Worm (Caenorhabditis elegans) whole organism, L1 larva: Measurements from ENCODE around the gene F08D12.7.

Experiments used
- C16A3.4 ChIP-seq: fragments of 150-350 bp; optimal IDR thresholded peaks from 2 replicates; lab custom pipeline; 2014; ENCODE audit warnings: missing biosample characterization, missing genetic modification characterization
- F16B12.6 ChIP-seq: fragments of 150-350 bp; optimal IDR thresholded peaks from 2 replicates; lab custom pipeline; 2014; ENCODE audit warnings: missing biosample characterization, missing genetic modification characterization
- aha-1 ChIP-seq: fragments of 150-350 bp; optimal IDR thresholded peaks from 2 replicates; lab custom pipeline; 2014; ENCODE audit warnings: missing biosample characterization, missing genetic modification characterization
- alr-1 ChIP-seq: fragments of 200-800 bp; sonication (Bioruptor generic); optimal IDR thresholded peaks from 2 replicates; lab custom pipeline; 2018; ENCODE audit warnings: borderline replicate concordance, mild to moderate bottlenecking, missing genetic modification characterization, missing compliant biosample characterization
- ama-1 ChIP-seq: fragments of 150-350 bp; optimal IDR thresholded peaks from 2 replicates; lab custom pipeline; 2014
- ceh-63 ChIP-seq: fragments of 200-800 bp; sonication (Bioruptor generic); optimal IDR thresholded peaks from 2 replicates; lab custom pipeline; 2018; ENCODE audit warnings: mild to moderate bottlenecking, missing genetic modification characterization, missing compliant biosample characterization
- ceh-90 ChIP-seq: sonication (generic microtip); optimal IDR thresholded peaks from 2 replicates; lab custom pipeline; 2016; ENCODE audit warnings: missing genetic modification characterization, missing compliant biosample characterization
- dpl-1 ChIP-seq, 3 experiments: fragments of 150-350 bp in 2 of 3; sonication (generic microtip) in 1 of 3; optimal IDR thresholded peaks; 2 replicates each; lab custom pipeline; 2014 to 2017; ENCODE audit warnings: missing biosample characterization in 3 of 3, missing genetic modification characterization in 3 of 3, missing genetic modification reagents in 3 of 3
- dsc-1 ChIP-seq: sonication (generic microtip); optimal IDR thresholded peaks from 2 replicates; lab custom pipeline; 2016; ENCODE audit warnings: mild to moderate bottlenecking, missing genetic modification characterization, missing compliant biosample characterization
- ets-5 ChIP-seq: fragments of 200-800 bp; sonication (Bioruptor generic); IDR thresholded peaks from 2 replicates; pipeline ENCODE4 v1.3.6; 2022; ENCODE audit warnings: missing genetic modification characterization, missing compliant biosample characterization
- fkh-10 ChIP-seq: sonication (generic microtip); optimal IDR thresholded peaks from 2 replicates; lab custom pipeline; 2017; ENCODE audit warnings: missing biosample characterization, missing genetic modification reagents, missing genetic modification characterization
- fos-1 ChIP-seq: fragments of 150-350 bp; optimal IDR thresholded peaks from 2 replicates; lab custom pipeline; 2014; ENCODE audit warnings: missing biosample characterization, missing genetic modification characterization
- hlh-4 ChIP-seq: sonication (generic microtip); optimal IDR thresholded peaks from 2 replicates; lab custom pipeline; 2016; ENCODE audit warnings: mild to moderate bottlenecking, missing genetic modification characterization, missing compliant biosample characterization
- hpl-2 ChIP-seq: fragments of 150-350 bp; optimal IDR thresholded peaks from 2 replicates; lab custom pipeline; 2014; ENCODE audit warnings: missing biosample characterization, missing genetic modification reagents, missing genetic modification characterization
- irx-1 ChIP-seq: sonication (generic microtip); optimal IDR thresholded peaks from 2 replicates; lab custom pipeline; 2016; ENCODE audit warnings: missing genetic modification characterization, missing compliant biosample characterization
- isw-1 ChIP-seq: fragments of 200-800 bp; sonication (Bioruptor generic); IDR thresholded peaks from 2 replicates; pipeline ENCODE4 v1.3.6; 2022; ENCODE audit warnings: missing genetic modification characterization, missing compliant biosample characterization
- lin-14 ChIP-seq: fragments of 200-800 bp; sonication (Bioruptor generic); optimal IDR thresholded peaks from 2 replicates; lab custom pipeline; 2018; ENCODE audit warnings: mild to moderate bottlenecking, missing genetic modification characterization, moderate library complexity, missing compliant biosample characterization
- lin-35 ChIP-seq, 2 experiments: fragments of 150-350 bp; optimal IDR thresholded peaks; 2 replicates each; lab custom pipeline; 2014; ENCODE audit warnings: missing biosample characterization in 2 of 2, missing genetic modification characterization in 2 of 2, missing genetic modification reagents in 2 of 2
- lir-3 ChIP-seq: sonication (generic microtip); optimal IDR thresholded peaks from 2 replicates; lab custom pipeline; 2016; ENCODE audit warnings: mild to moderate bottlenecking, missing genetic modification characterization, moderate library complexity, missing compliant biosample characterization; ENCODE audit not compliant: poor library complexity
- mdl-1 ChIP-seq, 2 experiments: fragments of 150-350 bp; optimal IDR thresholded peaks; 2 replicates each; lab custom pipeline; 2014 to 2017; ENCODE audit warnings: missing biosample characterization in 2 of 2, missing genetic modification characterization in 2 of 2, inconsistent platforms in 1 of 2
- mef-2 ChIP-seq: fragments of 150-350 bp; optimal IDR thresholded peaks from 2 replicates; lab custom pipeline; 2014; ENCODE audit warnings: missing biosample characterization, missing genetic modification characterization
- nhr-11 ChIP-seq: fragments of 150-350 bp; optimal IDR thresholded peaks from 2 replicates; lab custom pipeline; 2014; ENCODE audit warnings: missing biosample characterization, missing genetic modification characterization
- nhr-12 ChIP-seq: sonication (generic microtip); optimal IDR thresholded peaks from 2 replicates; lab custom pipeline; 2017; ENCODE audit warnings: missing biosample characterization, missing genetic modification characterization
- nhr-20 ChIP-seq: sonication (generic microtip); optimal IDR thresholded peaks from 2 replicates; lab custom pipeline; 2016; ENCODE audit warnings: mild to moderate bottlenecking, missing genetic modification characterization, missing compliant biosample characterization
- nhr-237 ChIP-seq: fragments of 150-350 bp; optimal IDR thresholded peaks from 2 replicates; lab custom pipeline; 2014; ENCODE audit warnings: missing biosample characterization, missing genetic modification characterization
- nhr-76 ChIP-seq: sonication (generic microtip); optimal IDR thresholded peaks from 2 replicates; lab custom pipeline; 2017; ENCODE audit warnings: missing biosample characterization, missing genetic modification characterization
- nhr-90 ChIP-seq: sonication (generic microtip); optimal IDR thresholded peaks from 2 replicates; lab custom pipeline; 2016; ENCODE audit warnings: mild to moderate bottlenecking, missing genetic modification characterization, missing compliant biosample characterization; ENCODE audit not compliant: poor library complexity
- rnt-1 ChIP-seq: sonication (generic microtip); optimal IDR thresholded peaks from 2 replicates; lab custom pipeline; 2016; ENCODE audit warnings: mild to moderate bottlenecking, missing genetic modification characterization, moderate library complexity, missing compliant biosample characterization
- snpc-4 ChIP-seq: fragments of 150-350 bp; optimal IDR thresholded peaks from 2 replicates; lab custom pipeline; 2014; ENCODE audit warnings: missing biosample characterization, missing genetic modification characterization
- swsn-7 ChIP-seq: sonication (generic microtip); optimal IDR thresholded peaks from 2 replicates; lab custom pipeline; 2016; ENCODE audit warnings: missing genetic modification characterization, missing compliant biosample characterization
- tbx-2 ChIP-seq: sonication (generic microtip); optimal IDR thresholded peaks from 2 replicates; lab custom pipeline; 2016; ENCODE audit warnings: missing genetic modification characterization, missing compliant biosample characterization
- tlp-1 ChIP-seq: fragments of 150-350 bp; optimal IDR thresholded peaks from 2 replicates; lab custom pipeline; 2014; ENCODE audit warnings: missing biosample characterization, missing genetic modification characterization
- unc-130 ChIP-seq: fragments of 150-350 bp; optimal IDR thresholded peaks from 2 replicates; lab custom pipeline; 2017; ENCODE audit warnings: missing biosample characterization, missing genetic modification characterization, inconsistent platforms
- unc-30 ChIP-seq: sonication (generic microtip); optimal IDR thresholded peaks from 2 replicates; lab custom pipeline; 2017; ENCODE audit warnings: missing biosample characterization, missing genetic modification characterization
- unc-62 ChIP-seq: fragments of 150-350 bp; optimal IDR thresholded peaks from 2 replicates; lab custom pipeline; 2014; ENCODE audit warnings: missing biosample characterization, missing genetic modification reagents, missing genetic modification characterization
- unc-86 ChIP-seq: sonication (generic microtip); optimal IDR thresholded peaks from 2 replicates; lab custom pipeline; 2016; ENCODE audit warnings: missing genetic modification characterization, missing compliant biosample characterization
- unc-98 ChIP-seq: fragments of 200-800 bp; sonication (Bioruptor generic); IDR thresholded peaks from 2 replicates; pipeline ENCODE4 v1.3.6; 2022; ENCODE audit warnings: missing genetic modification characterization, missing compliant biosample characterization
- zag-1 ChIP-seq: fragments of 150-350 bp; optimal IDR thresholded peaks from 2 replicates; lab custom pipeline; 2014; ENCODE audit warnings: missing biosample characterization, missing genetic modification characterization
- zip-4 ChIP-seq: fragments of 200-800 bp; sonication (Bioruptor generic); optimal IDR thresholded peaks from 2 replicates; lab custom pipeline; 2018; ENCODE audit warnings: mild to moderate bottlenecking, missing genetic modification characterization, moderate library complexity, missing compliant biosample characterization
- ztf-4 ChIP-seq: fragments of 150-350 bp; optimal IDR thresholded peaks from 2 replicates; lab custom pipeline; 2014; ENCODE audit warnings: missing biosample characterization, missing genetic modification characterization

Gene F08D12.7

DNA sequence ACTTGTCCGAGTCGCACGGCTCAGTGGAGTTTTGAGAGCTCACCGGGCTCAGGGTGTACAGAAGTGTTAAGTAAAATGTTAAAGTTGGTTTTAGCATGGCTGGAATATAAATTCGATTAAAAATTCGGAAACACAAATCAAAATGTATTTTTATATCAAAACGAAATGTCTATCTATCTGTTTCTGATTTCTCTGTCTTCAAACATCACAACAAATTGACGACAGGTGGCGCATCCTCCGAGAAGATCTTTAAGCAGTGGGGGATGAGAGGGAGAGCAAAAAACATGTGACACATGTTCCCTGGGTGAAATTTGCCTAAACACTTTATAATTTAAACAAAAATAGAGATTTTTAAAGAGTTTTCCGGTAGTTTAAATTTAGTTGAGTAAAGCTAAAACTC, at the start of gene F08D12.7:
TSS of gene F08D12.7 (minus strand) at position 101 of the 400 bp plus-strand sequence.
- TF ChIP-seq rnt-1 (tag; lab: Kevin White, UChicago): peak; percentile 8
- no peak for TF ChIP-seq nhr-90
- TF ChIP-seq, all 84 proteins: peak for 1

- no peak for TF ChIP-seq alr-1
- TF ChIP-seq lin-14 (GFP tag; lab: Kevin White, UChicago): no peak
- TF ChIP-seq ztf-4 (tag; lab: Kevin White, UChicago): no peak
- no peak for TF ChIP-seq fkh-10
- no peak for TF ChIP-seq fos-1 (tag; lab: Kevin White, UChicago)
- no peak for TF ChIP-seq unc-86 (tag; lab: Kevin White, UChicago)
- TF ChIP-seq zip-4 (GFP tag; lab: Kevin White, UChicago): no peak
- no peak for TF ChIP-seq unc-62 (GFP tag; lab: Kevin White, UChicago)
- no peak for TF ChIP-seq irx-1 (tag; lab: Kevin White, UChicago)
- no peak for TF ChIP-seq tbx-2 (tag; lab: Kevin White, UChicago)
- no peak for TF ChIP-seq C16A3.4 (tag; lab: Kevin White, UChicago)
- TF ChIP-seq nhr-11 (tag; lab: Kevin White, UChicago): no peak
- no peak for TF ChIP-seq snpc-4 (tag; lab: Kevin White, UChicago)
- TF ChIP-seq unc-98 (GFP tag; lab: Robert Waterston, UW): no peak
- no peak for TF ChIP-seq nhr-12 (tag; lab: Kevin White, UChicago)
- TF ChIP-seq ama-1: no peak
- TF ChIP-seq unc-130 (tag; lab: Kevin White, UChicago): no peak
Observed at ce11 chrII:2816676-2817075, 47.8 kb upstream of the F08D12.7 start, which contains the start of gene set-13. Gene set-13, plus strand, starts transcription at chrII:2816976.

ce11 chrII:2815444-2815843, 46.5 kb upstream of the F08D12.7 start, which contains the start of gene K12H6.2:
Gene K12H6.2, minus strand, starts transcription at chrII:2815544.
- TF ChIP-seq unc-130 (tag; lab: Kevin White, UChicago) (no peak), unc-86 (tag; lab: Kevin White, UChicago) (no peak), F16B12.6 (no peak), lin-14 (GFP tag; lab: Kevin White, UChicago) (no peak), unc-98 (GFP tag; lab: Robert Waterston, UW) (no peak), tbx-2 (tag; lab: Kevin White, UChicago) (no peak), ceh-90 (tag; lab: Kevin White, UChicago) (no peak), rnt-1 (tag; lab: Kevin White, UChicago) (no peak), mef-2 (tag; lab: Kevin White, UChicago) (no peak), mdl-1 (tag; optimal IDR thresholded peaks at IDR 0.05; lab: Kevin White, UChicago) (no peak), dsc-1 (tag; lab: Kevin White, UChicago) (no peak)

- TF ChIP-seq ceh-63 (no peak), unc-30 (tag; lab: Kevin White, UChicago) (no peak), isw-1 (no peak), irx-1 (tag; lab: Kevin White, UChicago) (no peak), zag-1 (tag; lab: Kevin White, UChicago) (no peak), snpc-4 (tag; lab: Kevin White, UChicago) (no peak), lin-35 (GFP tag; optimal IDR thresholded peaks at IDR 0.05; lab: Kevin White, UChicago) (no peak), nhr-76 (tag; lab: Kevin White, UChicago) (no peak), aha-1 (tag; lab: Kevin White, UChicago) (no peak), tlp-1 (tag; lab: Kevin White, UChicago) (no peak), tbx-2 (tag; lab: Kevin White, UChicago) (no peak), dpl-1 (GFP tag; optimal IDR thresholded peaks at IDR 0.05; lab: Kevin White, UChicago) (no peak), lir-3 (tag; lab: Kevin White, UChicago) (no peak), swsn-7 (tag; lab: Kevin White, UChicago) (no peak), hpl-2 (GFP tag; lab: Kevin White, UChicago) (no peak), ets-5 (GFP tag; lab: Robert Waterston, UW) (no peak), nhr-237 (tag; lab: Kevin White, UChicago) (no peak), nhr-20 (no peak), hlh-4 (tag; lab: Kevin White, UChicago) (no peak), C16A3.4 (tag; lab: Kevin White, UChicago) (no peak)
Observed at ce11 chrII:2815017-2815416, 46.1 kb upstream of the F08D12.7 start.
